Worm (Caenorhabditis elegans) whole organism, L4 larva: ENCODE measurements around the gene rnf-113.

Experiments
- ama-1 ChIP-seq: fragments of 150-350 bp; optimal IDR thresholded peaks from 2 replicates; lab custom pipeline; 2014; ENCODE audit warnings: inconsistent platforms, mixed read lengths
- ces-1 ChIP-seq: fragments of 150-350 bp; sonication (generic microtip); optimal IDR thresholded peaks from 4 replicates; lab custom pipeline; 2014; ENCODE audit warnings: missing biosample characterization, missing genetic modification reagents, missing genetic modification characterization
- fkh-10 ChIP-seq: fragments of 150-350 bp; optimal IDR thresholded peaks from 2 replicates; lab custom pipeline; 2014; ENCODE audit warnings: missing biosample characterization, missing genetic modification reagents, missing genetic modification characterization
- jun-1 ChIP-seq: fragments of 150-350 bp; optimal IDR thresholded peaks from 2 replicates; lab custom pipeline; 2014; ENCODE audit warnings: missing biosample characterization, missing genetic modification reagents, missing genetic modification characterization
- nhr-77 ChIP-seq: fragments of 150-350 bp; optimal IDR thresholded peaks from 2 replicates; lab custom pipeline; 2014; ENCODE audit warnings: missing biosample characterization, missing genetic modification characterization
- spr-3 ChIP-seq: fragments of 200-800 bp; sonication (Bioruptor generic); optimal IDR thresholded peaks from 2 replicates; lab custom pipeline; 2018; ENCODE audit warnings: mild to moderate bottlenecking, missing genetic modification characterization, missing compliant biosample characterization
- unc-62 ChIP-seq, 3 experiments: fragments of 150-350 bp in 1 of 3; sonication (generic microtip); optimal IDR thresholded peaks in 2 of 3; peaks in 1 of 3; 1 replicate in 1 of 3; 2 replicates in 2 of 3; lab custom pipeline; 2014 to 2017; ENCODE audit warnings: missing biosample characterization in 3 of 3, missing genetic modification characterization in 3 of 3, missing genetic modification reagents in 3 of 3, missing genotype in 1 of 3
- zfp-3 ChIP-seq: fragments of 200-800 bp; sonication (Bioruptor generic); conservative IDR thresholded peaks from 2 replicates; pipeline ENCODE4 v1.3.6; 2022; ENCODE audit warnings: missing genetic modification reagents, missing genetic modification characterization, missing compliant biosample characterization

DNA sequence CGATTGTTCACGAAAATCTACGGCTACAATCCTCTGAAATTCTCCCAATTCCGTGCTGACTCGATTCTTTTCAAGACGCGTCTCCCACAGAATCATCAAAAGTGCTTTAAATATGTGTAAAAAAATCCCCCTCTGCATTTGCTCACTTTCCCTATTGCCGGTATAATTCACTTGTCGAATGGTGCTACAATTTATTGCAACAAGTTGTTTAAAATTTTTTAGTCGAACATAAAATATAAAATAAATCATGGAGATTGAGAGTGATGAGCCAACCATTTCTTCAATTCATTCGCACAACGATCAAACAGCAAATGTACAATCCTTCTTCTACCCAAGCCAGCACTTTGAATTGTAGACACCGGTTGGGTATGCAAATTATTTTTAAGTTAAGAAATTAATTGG is 11.0 kb downstream of the rnf-113 start:
- TF ChIP-seq jun-1 (no peak), zfp-3 (GFP tag; lab: Robert Waterston, UW) (no peak), ces-1 (GFP tag; lab: Kevin White, UChicago) (no peak), spr-3 (GFP tag; lab: Kevin White, UChicago) (no peak), fkh-10 (GFP tag; lab: Kevin White, UChicago) (no peak), ama-1 (lab: Kevin White, UChicago) (no peak), unc-62 (GFP tag; optimal IDR thresholded peaks at IDR 0.05 in 1 of 2; lab: Kevin White, UChicago) (no peak), unc-62 (tag; optimal IDR thresholded peaks at IDR 0.05; lab: Kevin White, UChicago) (no peak), nhr-77 (no peak)
